Worm (Caenorhabditis elegans) whole organism, L4/young adult: ENCODE data around the gene him-5.

ENCODE experiments used
- W03F9.2 ChIP-seq: fragments of 150-350 bp; optimal IDR thresholded peaks from 2 replicates; lab custom pipeline; 2014; ENCODE audit warnings: missing biosample characterization, missing genetic modification characterization
- him-1 ChIP-seq: sonication (generic microtip); optimal IDR thresholded peaks from 2 replicates; lab custom pipeline; 2016; ENCODE audit warnings: missing genotype, missing genetic modification reagents, missing genetic modification characterization, missing compliant biosample characterization

DNA sequence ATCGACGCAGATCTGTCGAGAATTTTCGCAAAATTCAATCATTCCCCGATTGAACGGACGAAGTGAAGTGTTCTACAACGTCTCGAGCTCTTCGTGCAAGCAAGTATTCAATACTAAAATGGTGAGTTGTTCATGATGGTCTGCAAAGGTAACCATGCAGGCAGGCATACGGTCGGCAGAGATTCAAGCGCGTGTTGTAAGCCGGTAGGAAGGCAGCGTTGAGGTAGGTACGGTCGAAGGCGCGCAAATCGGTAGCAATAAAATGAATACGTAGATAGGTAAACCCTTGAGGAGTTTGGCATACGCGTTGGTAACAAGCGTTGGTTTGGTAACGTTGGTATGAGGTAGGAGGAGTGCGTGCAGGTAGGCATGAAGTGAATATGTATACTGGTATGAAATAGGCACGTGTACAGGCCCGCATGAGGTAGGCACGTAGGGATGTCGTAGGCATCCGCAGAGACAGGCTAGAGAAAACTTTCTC, 22.4 kb upstream of the him-5 start, which contains the start of gene D1086.17:
- TF ChIP-seq W03F9.2 (tag; lab: Kevin White, UChicago) (no peak), him-1 (tag; lab: Kevin White, UChicago) (no peak)
